Worm (Caenorhabditis elegans) whole organism, midembryonic: ENCODE measurements around the gene fbxa-73.

Experiments used
- cog-1 ChIP-seq: sonication (generic microtip); optimal IDR thresholded peaks from 2 replicates; lab custom pipeline; 2016; ENCODE audit warnings: missing genetic modification characterization, missing compliant biosample characterization
- flt-1 ChIP-seq: fragments of 200-800 bp; sonication (Bioruptor generic); IDR thresholded peaks from 2 replicates; pipeline ENCODE4 v1.3.6; 2022; ENCODE audit warnings: missing genetic modification characterization, missing compliant biosample characterization
- med-1 ChIP-seq: sonication (generic microtip); optimal IDR thresholded peaks from 2 replicates; lab custom pipeline; 2017; ENCODE audit warnings: missing genetic modification characterization, mild to moderate bottlenecking, missing compliant biosample characterization, antibody characterized with exemption, missing genetic modification reagents; ENCODE audit not compliant: insufficient read depth
- tab-1 ChIP-seq: fragments of 200-800 bp; sonication (Bioruptor generic); IDR thresholded peaks from 2 replicates; pipeline ENCODE4 v1.3.6; 2022; ENCODE audit warnings: missing genetic modification characterization, missing compliant biosample characterization
- ztf-23 ChIP-seq: fragments of 200-800 bp; sonication (Bioruptor generic); IDR thresholded peaks from 2 replicates; pipeline ENCODE4 v1.3.6; 2022; ENCODE audit warnings: missing genetic modification reagents, missing genetic modification characterization, missing compliant biosample characterization
- ztf-29 ChIP-seq: fragments of 200-800 bp; sonication (Bioruptor generic); IDR thresholded peaks from 2 replicates; pipeline ENCODE4 v1.3.6; 2022; ENCODE audit warnings: missing genetic modification reagents, missing genetic modification characterization, missing compliant biosample characterization

- TF ChIP-seq ztf-29, result no peak
- TF ChIP-seq ztf-23 (GFP tag; lab: Robert Waterston, UW), result no peak
- TF ChIP-seq cog-1 (tag; lab: Kevin White, UChicago), result no peak
- no peak for TF ChIP-seq flt-1 (GFP tag; lab: Robert Waterston, UW)
- no peak for TF ChIP-seq tab-1 (GFP tag; lab: Robert Waterston, UW)
- TF ChIP-seq med-1 (GFP tag; lab: Kevin White, UChicago), result no peak
These were observed 37.9 kb downstream of the fbxa-73 start, which contains the start of gene fbxa-219 for ce11 chrIII:2291139-2291538.
